Fruit fly (Drosophila melanogaster) whole organism, prepupa: ENCODE results near the gene Ctr1A.

Source experiments
- CG10631 ChIP-seq: fragments of 200-800 bp; sonication (Bioruptor generic); optimal IDR thresholded peaks from 2 replicates; lab custom pipeline; 2016; ENCODE audit warnings: missing biosample characterization, missing genetic modification characterization
- CG10669 ChIP-seq: fragments of 200-800 bp; sonication (Bioruptor generic); optimal IDR thresholded peaks from 3 replicates; lab custom pipeline; 2018; ENCODE audit warnings: missing biosample characterization, mild to moderate bottlenecking, missing genetic modification characterization, moderate library complexity
- CG11294 ChIP-seq: fragments of 200-800 bp; sonication (Bioruptor generic); IDR thresholded peaks from 2 replicates; pipeline ENCODE4 v1.3.6; 2022; ENCODE audit warnings: missing biosample characterization, missing genetic modification characterization
- CG15336 ChIP-seq: fragments of 200-800 bp; sonication (Bioruptor generic); IDR thresholded peaks from 2 replicates; pipeline ENCODE4 v1.3.6; 2022; ENCODE audit warnings: missing biosample characterization, missing genetic modification characterization
- CG1621 ChIP-seq: fragments of 200-800 bp; sonication (Bioruptor generic); optimal IDR thresholded peaks from 3 replicates; lab custom pipeline; 2018; ENCODE audit warnings: missing biosample characterization, mild to moderate bottlenecking, missing genetic modification characterization
- CG16779 ChIP-seq: fragments of 200-800 bp; sonication (Bioruptor generic); optimal IDR thresholded peaks from 3 replicates; lab custom pipeline; 2017; ENCODE audit warnings: missing biosample characterization, mild to moderate bottlenecking, missing genetic modification characterization
- CG3032 ChIP-seq: fragments of 200-800 bp; optimal IDR thresholded peaks from 2 replicates; lab custom pipeline; 2019; ENCODE audit warnings: missing biosample characterization, mild to moderate bottlenecking, missing genetic modification characterization, moderate library complexity
- CG31627 ChIP-seq: fragments of 200-800 bp; sonication (Bioruptor generic); optimal IDR thresholded peaks from 3 replicates; lab custom pipeline; 2016; ENCODE audit warnings: missing biosample characterization, missing genetic modification characterization
- CG32006 ChIP-seq: fragments of 200-800 bp; sonication (Bioruptor generic); optimal IDR thresholded peaks from 3 replicates; lab custom pipeline; 2017; ENCODE audit warnings: missing biosample characterization, mild to moderate bottlenecking, missing genetic modification characterization
- CG34406 ChIP-seq: fragments of 200-800 bp; sonication (Bioruptor generic); optimal IDR thresholded peaks from 3 replicates; lab custom pipeline; 2016; ENCODE audit warnings: missing biosample characterization, missing genetic modification characterization
- CG3919 ChIP-seq: fragments of 200-800 bp; sonication (Bioruptor generic); optimal IDR thresholded peaks from 3 replicates; lab custom pipeline; 2016; ENCODE audit warnings: missing biosample characterization, missing genetic modification characterization
- CG4318 ChIP-seq: fragments of 200-800 bp; sonication (Bioruptor generic); optimal IDR thresholded peaks from 3 replicates; lab custom pipeline; 2017; ENCODE audit warnings: missing biosample characterization, mild to moderate bottlenecking, missing genetic modification characterization
- CG6163 ChIP-seq: fragments of 200-800 bp; sonication (Bioruptor generic); IDR thresholded peaks from 3 replicates; pipeline ENCODE4 v1.3.6; 2022; ENCODE audit warnings: missing biosample characterization, missing genetic modification characterization
- CG6792 ChIP-seq: fragments of 200-800 bp; sonication (Bioruptor generic); optimal IDR thresholded peaks from 3 replicates; lab custom pipeline; 2016; ENCODE audit warnings: missing biosample characterization, missing genetic modification characterization
- CG6808 ChIP-seq: fragments of 200-800 bp; sonication (Bioruptor generic); optimal IDR thresholded peaks from 3 replicates; lab custom pipeline; 2017; ENCODE audit warnings: missing biosample characterization, missing genetic modification characterization, mild to moderate bottlenecking, moderate library complexity, missing genetic modification reagents
- CG7368 ChIP-seq: fragments of 200-800 bp; sonication (Bioruptor generic); optimal IDR thresholded peaks from 3 replicates; lab custom pipeline; 2016; ENCODE audit warnings: missing biosample characterization, missing genetic modification characterization
- CG8119 ChIP-seq: fragments of 200-800 bp; sonication (Bioruptor generic); IDR thresholded peaks from 3 replicates; pipeline ENCODE4 v1.3.6; 2022; ENCODE audit warnings: missing biosample characterization, missing genetic modification characterization
- CG8319 ChIP-seq: fragments of 200-800 bp; sonication (Bioruptor generic); optimal IDR thresholded peaks from 3 replicates; lab custom pipeline; 2016; ENCODE audit warnings: missing biosample characterization, missing genetic modification characterization
- CG9139 ChIP-seq: fragments of 200-800 bp; sonication (Bioruptor generic); optimal IDR thresholded peaks from 3 replicates; lab custom pipeline; 2017; ENCODE audit warnings: missing biosample characterization, mild to moderate bottlenecking, missing genetic modification characterization
- Eip75B ChIP-seq: fragments of 200-800 bp; sonication (Bioruptor generic); optimal IDR thresholded peaks from 3 replicates; lab custom pipeline; 2016; ENCODE audit warnings: missing biosample characterization, missing genetic modification characterization
- Eip78C ChIP-seq: fragments of 200-800 bp; sonication (Bioruptor generic); peaks from one replicate; lab custom pipeline; 2016; ENCODE audit warnings: missing biosample characterization, missing genetic modification characterization
- Eip93F ChIP-seq: fragments of 200-800 bp; sonication (Bioruptor generic); optimal IDR thresholded peaks from 2 replicates; lab custom pipeline; 2016; ENCODE audit warnings: missing biosample characterization, mild to moderate bottlenecking, missing genetic modification characterization
- Ets21C ChIP-seq: fragments of 200-800 bp; sonication (Bioruptor generic); optimal IDR thresholded peaks from 3 replicates; lab custom pipeline; 2016; ENCODE audit warnings: missing biosample characterization, missing genetic modification characterization
- Ets96B ChIP-seq: fragments of 200-800 bp; optimal IDR thresholded peaks from 2 replicates; lab custom pipeline; 2019; ENCODE audit warnings: missing biosample characterization, mild to moderate bottlenecking, missing genetic modification characterization, moderate library complexity
- Gug ChIP-seq: fragments of 200-800 bp; sonication (Bioruptor generic); IDR thresholded peaks from 2 replicates; pipeline ENCODE4 v1.3.6; 2022; ENCODE audit warnings: missing biosample characterization, missing genetic modification characterization
- Hr38 ChIP-seq: sonication (Bioruptor generic); optimal IDR thresholded peaks from 2 replicates; lab custom pipeline; 2016; ENCODE audit warnings: missing biosample characterization, missing genetic modification characterization
- Hr39 ChIP-seq: fragments of 200-800 bp; sonication (Bioruptor generic); optimal IDR thresholded peaks from 2 replicates; lab custom pipeline; 2016; ENCODE audit warnings: missing biosample characterization, missing genetic modification characterization
- Hr4 ChIP-seq: fragments of 200-800 bp; sonication (Bioruptor generic); optimal IDR thresholded peaks from 3 replicates; lab custom pipeline; 2016; ENCODE audit warnings: missing biosample characterization, missing genetic modification characterization
- Met ChIP-seq: fragments of 200-800 bp; sonication (Bioruptor generic); optimal IDR thresholded peaks from 3 replicates; lab custom pipeline; 2016; ENCODE audit warnings: missing biosample characterization, missing genetic modification characterization
- OdsH ChIP-seq: fragments of 200-800 bp; sonication (Bioruptor generic); optimal IDR thresholded peaks from 3 replicates; lab custom pipeline; 2016; ENCODE audit warnings: missing biosample characterization, missing genetic modification characterization
- Smox ChIP-seq: fragments of 200-800 bp; sonication (Bioruptor generic); optimal IDR thresholded peaks from 3 replicates; lab custom pipeline; 2016; ENCODE audit warnings: missing biosample characterization, missing genetic modification characterization
- Sox102F ChIP-seq: fragments of 200-800 bp; sonication (Bioruptor generic); optimal IDR thresholded peaks from 2 replicates; lab custom pipeline; 2016; ENCODE audit warnings: missing biosample characterization, mild to moderate bottlenecking, missing genetic modification characterization
- Sox14 ChIP-seq: fragments of 200-800 bp; sonication (Bioruptor generic); optimal IDR thresholded peaks from 3 replicates; lab custom pipeline; 2016; ENCODE audit warnings: missing biosample characterization, missing genetic modification characterization
- Sox15 ChIP-seq: fragments of 200-800 bp; sonication (Bioruptor generic); optimal IDR thresholded peaks from 3 replicates; lab custom pipeline; 2016; ENCODE audit warnings: missing biosample characterization, missing genetic modification characterization
- achi ChIP-seq: fragments of 200-800 bp; sonication (Bioruptor generic); optimal IDR thresholded peaks from 3 replicates; lab custom pipeline; 2016; ENCODE audit warnings: missing biosample characterization, missing genetic modification characterization
- cyc ChIP-seq: fragments of 200-800 bp; sonication (Bioruptor generic); optimal IDR thresholded peaks from 3 replicates; lab custom pipeline; 2016; ENCODE audit warnings: missing biosample characterization, missing genetic modification characterization
- dsx ChIP-seq: fragments of 200-800 bp; optimal IDR thresholded peaks from 3 replicates; lab custom pipeline; 2019; ENCODE audit warnings: missing biosample characterization, mild to moderate bottlenecking, missing genetic modification characterization, moderate library complexity; ENCODE audit not compliant: poor library complexity, severe bottlenecking
- eg ChIP-seq: fragments of 200-800 bp; sonication (Bioruptor generic); IDR thresholded peaks from 3 replicates; pipeline ENCODE4 v1.3.6; 2022; ENCODE audit warnings: missing biosample characterization, missing genetic modification characterization
- esn ChIP-seq: fragments of 200-800 bp; sonication (Bioruptor generic); optimal IDR thresholded peaks from 2 replicates; lab custom pipeline; 2016; ENCODE audit warnings: missing biosample characterization, mild to moderate bottlenecking, missing genetic modification characterization, moderate library complexity
- fd59A ChIP-seq: fragments of 200-800 bp; sonication (Bioruptor generic); optimal IDR thresholded peaks from 2 replicates; lab custom pipeline; 2017; ENCODE audit warnings: missing biosample characterization, mild to moderate bottlenecking, missing genetic modification characterization, missing genetic modification reagents
- fd85E ChIP-seq: fragments of 200-800 bp; sonication (Bioruptor generic); optimal IDR thresholded peaks from 3 replicates; lab custom pipeline; 2016; ENCODE audit warnings: missing biosample characterization, missing genetic modification characterization
- fkh ChIP-seq: fragments of 200-800 bp; sonication (Bioruptor generic); optimal IDR thresholded peaks from 3 replicates; lab custom pipeline; 2017; ENCODE audit warnings: missing biosample characterization, mild to moderate bottlenecking, missing genetic modification characterization, moderate library complexity
- net ChIP-seq: fragments of 200-800 bp; sonication (Bioruptor generic); optimal IDR thresholded peaks from 3 replicates; lab custom pipeline; 2016; ENCODE audit warnings: missing biosample characterization, missing genetic modification characterization
- salr ChIP-seq, 2 experiments: fragments of 200-800 bp; sonication (Bioruptor generic); optimal IDR thresholded peaks; 3 replicates each; lab custom pipeline; 2016 to 2018; ENCODE audit warnings: missing biosample characterization in 2 of 2, missing genetic modification characterization in 2 of 2, mild to moderate bottlenecking in 1 of 2
- spab ChIP-seq: fragments of 200-800 bp; sonication (Bioruptor generic); optimal IDR thresholded peaks from 2 replicates; lab custom pipeline; 2017; ENCODE audit warnings: missing biosample characterization, mild to moderate bottlenecking, missing genetic modification characterization, missing genetic modification reagents
- ss ChIP-seq, 2 experiments: fragments of 200-800 bp; sonication (Bioruptor generic); optimal IDR thresholded peaks; 2 replicates in 1 of 2; 3 replicates in 1 of 2; lab custom pipeline; 2017 to 2018; ENCODE audit warnings: mild to moderate bottlenecking in 2 of 2, missing biosample characterization in 2 of 2, missing genetic modification characterization in 2 of 2, moderate library complexity in 1 of 2
- svp ChIP-seq: fragments of 200-800 bp; sonication (Bioruptor generic); peaks from one replicate; lab custom pipeline; 2016; ENCODE audit warnings: missing biosample characterization, missing genetic modification characterization
- topi ChIP-seq: fragments of 200-800 bp; sonication (Bioruptor generic); optimal IDR thresholded peaks from 3 replicates; lab custom pipeline; 2016; ENCODE audit warnings: missing biosample characterization, missing genetic modification characterization
- vri ChIP-seq: fragments of 200-800 bp; sonication (Bioruptor generic); optimal IDR thresholded peaks from 3 replicates; lab custom pipeline; 2016; ENCODE audit warnings: missing biosample characterization, mild to moderate bottlenecking, missing genetic modification characterization

The Ctr1A gene

DNA sequence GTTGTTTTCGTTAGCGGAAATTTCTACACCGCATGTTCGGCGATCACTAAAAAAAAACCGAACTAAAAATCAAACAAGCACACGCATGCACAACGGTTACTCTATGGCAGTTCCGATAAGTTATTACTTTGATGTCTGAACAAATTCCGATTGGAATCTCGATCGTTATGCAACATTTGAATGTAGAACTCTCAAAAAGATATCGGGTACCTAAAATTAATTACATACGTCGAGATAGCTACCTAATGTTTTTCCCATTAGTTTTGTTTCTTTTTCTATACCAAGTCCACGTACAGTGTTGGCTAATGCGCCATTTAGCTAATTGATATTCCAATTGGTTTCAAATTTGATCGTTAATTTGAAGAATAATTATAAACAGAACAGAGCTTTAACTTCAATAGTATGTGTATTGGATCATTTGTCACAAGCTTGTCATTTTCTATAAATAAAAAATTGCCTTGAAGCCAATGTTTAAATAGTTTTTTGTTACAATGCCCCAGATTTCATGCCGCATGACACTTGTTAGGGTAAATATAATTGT, 39.6 kb downstream of the Ctr1A start:
- no peak for TF ChIP-seq dsx (GFP tag; lab: Kevin White, UChicago)
- no peak for TF ChIP-seq CG34406
- no peak for TF ChIP-seq Sox102F (GFP tag; lab: Kevin White, UChicago)
- TF ChIP-seq CG10631: no peak
- TF ChIP-seq fd59A (GFP tag; lab: Kevin White, UChicago): no peak
- TF ChIP-seq CG3032: no peak
- no peak for TF ChIP-seq Eip78C (GFP tag; lab: Kevin White, UChicago)
- TF ChIP-seq Ets21C (GFP tag; lab: Kevin White, UChicago): no peak
- TF ChIP-seq salr (GFP tag; optimal IDR thresholded peaks at IDR 0.05; lab: Kevin White, UChicago): no peak
- TF ChIP-seq CG32006 (GFP tag; lab: Kevin White, UChicago): no peak
- no peak for TF ChIP-seq CG1621
- no peak for TF ChIP-seq cyc (GFP tag; lab: Kevin White, UChicago)
- no peak for TF ChIP-seq svp
- TF ChIP-seq CG8319: no peak
- no peak for TF ChIP-seq achi
- TF ChIP-seq CG8119: no peak
- TF ChIP-seq spab: no peak
- no peak for TF ChIP-seq Eip75B (GFP tag; lab: Kevin White, UChicago)
- no peak for TF ChIP-seq CG9139 (GFP tag; lab: Kevin White, UChicago)
- TF ChIP-seq CG10669: no peak

DNA sequence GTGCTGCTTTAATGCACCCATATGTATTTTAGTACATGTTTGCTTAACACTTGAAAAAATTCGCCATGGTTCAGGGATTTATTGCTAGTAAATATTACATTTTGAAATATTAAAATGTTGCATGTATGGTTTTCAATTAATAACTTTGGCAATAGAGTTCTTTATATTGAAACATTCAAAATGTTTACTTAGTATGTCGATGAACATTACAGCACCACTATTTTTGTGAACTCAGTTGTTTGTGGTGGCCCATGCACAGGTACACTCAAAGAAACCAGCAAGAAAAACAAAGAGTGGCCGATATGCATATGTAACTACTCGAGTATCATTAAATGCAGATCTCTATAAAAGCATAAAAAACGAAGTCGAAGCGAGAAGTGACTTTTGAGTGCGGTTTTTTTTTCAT, 40.6 kb downstream of the Ctr1A start:
- TF ChIP-seq fkh (GFP tag; lab: Kevin White, UChicago) (peak; percentile 58), ss (GFP tag; optimal IDR thresholded peaks at IDR 0.05; lab: Kevin White, UChicago) (peak; percentile 65 to 83), CG3919 (GFP tag; lab: Kevin White, UChicago) (peak; percentile 59), Sox14 (peak; percentile 49), dsx (GFP tag; lab: Kevin White, UChicago) (peak; percentile 72), Eip93F (GFP tag; lab: Kevin White, UChicago) (no peak), CG34406 (peak; percentile 25), achi (peak; percentile 73), CG6792 (GFP tag; lab: Kevin White, UChicago) (peak; percentile 28), svp (peak; percentile 52), fd85E (GFP tag; lab: Kevin White, UChicago) (no peak), Met (peak; percentile 10), vri (GFP tag; lab: Kevin White, UChicago) (no peak), Eip78C (GFP tag; lab: Kevin White, UChicago) (peak; percentile 94), net (peak; percentile 69), esn (GFP tag; lab: Kevin White, UChicago) (no peak), OdsH (GFP tag; lab: Kevin White, UChicago) (peak; percentile 75), CG6808 (peak; percentile 76), Sox102F (GFP tag; lab: Kevin White, UChicago) (no peak), CG15336 (GFP tag; lab: Robert Waterston, UW) (peak; percentile 91), CG8319 (no peak), topi (GFP tag; lab: Kevin White, UChicago) (peak; percentile 15), eg (GFP tag; lab: Robert Waterston, UW) (peak; percentile 87), Hr4 (GFP tag; lab: Kevin White, UChicago) (peak; percentile 87), CG10631 (peak; percentile 67), fd59A (GFP tag; lab: Kevin White, UChicago) (peak; percentile 70), CG10669 (peak; percentile 77), Eip75B (GFP tag; lab: Kevin White, UChicago) (peak; percentile 58), CG16779 (tag; lab: Kevin White, UChicago) (peak; percentile 58), CG31627 (peak; percentile 2), cyc (GFP tag; lab: Kevin White, UChicago) (no peak), Smox (GFP tag; lab: Kevin White, UChicago) (no peak), Ets96B (tag; lab: Kevin White, UChicago) (peak; percentile 64), CG7368 (GFP tag; lab: Kevin White, UChicago) (peak; percentile 46), CG4318 (GFP tag; lab: Kevin White, UChicago) (peak; percentile 75), Sox15 (no peak), CG11294 (peak; percentile 46; the same call in 1 of the 2 replicates), CG6163 (GFP tag; lab: Robert Waterston, UW) (peak; percentile 85), Hr38 (GFP tag; lab: Kevin White, UChicago) (no peak), Gug (GFP tag; lab: Robert Waterston, UW) (peak; percentile 83), Hr39 (GFP tag; lab: Kevin White, UChicago) (peak; percentile 15), CG1621 (peak; percentile 67)
